Worm (Caenorhabditis elegans) whole organism, midembryonic: ENCODE measurements around the gene grl-15.

Source experiments
- cog-1 ChIP-seq: sonication (generic microtip); optimal IDR thresholded peaks from 2 replicates; lab custom pipeline; 2016; ENCODE audit warnings: missing genetic modification characterization, missing compliant biosample characterization
- flt-1 ChIP-seq: fragments of 200-800 bp; sonication (Bioruptor generic); IDR thresholded peaks from 2 replicates; pipeline ENCODE4 v1.3.6; 2022; ENCODE audit warnings: missing genetic modification characterization, missing compliant biosample characterization

DNA sequence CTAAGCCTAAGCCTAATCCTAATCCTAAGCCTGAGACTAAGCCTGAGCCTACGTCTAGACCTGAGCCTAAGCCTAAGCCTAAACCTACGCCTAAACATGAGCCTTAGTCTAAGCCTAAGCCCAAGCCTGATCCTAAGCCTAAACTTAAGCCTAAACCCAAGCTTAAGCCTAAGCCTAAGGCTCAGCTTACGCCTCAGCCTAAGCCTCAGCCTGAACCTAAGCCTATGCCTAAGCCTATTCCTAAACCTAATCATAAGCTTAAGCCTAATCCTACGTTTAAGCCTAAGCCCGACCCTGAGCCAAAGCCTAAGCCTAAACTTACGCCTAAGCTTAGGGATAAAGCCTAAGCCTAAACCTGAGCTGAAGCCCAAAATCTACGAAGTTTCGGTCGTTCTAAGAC lies 5.6 kb downstream of the grl-15 start:
- TF ChIP-seq cog-1 (tag; lab: Kevin White, UChicago) = no peak
- TF ChIP-seq flt-1 (GFP tag; lab: Robert Waterston, UW) = no peak
